Worm (Caenorhabditis elegans): Measurements from ENCODE around the gene prp-38.

DNA sequence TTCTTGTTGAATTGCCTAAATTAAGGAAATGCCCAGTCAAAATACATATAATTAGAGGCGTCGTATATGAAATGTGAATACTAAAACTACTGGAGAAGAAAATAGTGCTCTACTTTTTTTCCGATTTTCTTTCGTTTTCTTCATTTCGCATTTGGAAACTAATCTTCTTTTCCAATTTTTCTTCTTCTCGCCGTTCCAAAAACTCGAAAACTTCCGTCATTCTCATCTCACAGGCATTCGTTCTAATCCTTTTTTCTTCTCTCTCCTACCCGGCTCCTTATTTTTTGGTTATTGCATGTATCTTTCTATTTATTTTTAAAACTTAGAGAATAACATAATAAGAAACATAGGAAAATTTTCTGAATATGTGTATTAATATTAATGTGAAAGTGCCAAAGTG lies 27.0 kb upstream of the prp-38 start:
- TF ChIP-seq ama-1 (optimal IDR thresholded peaks at IDR 0.05) (no peak), tbx-11 (GFP tag; IDR thresholded peaks at IDR 0.05) (no peak), ceh-13 (GFP tag; optimal IDR thresholded peaks at IDR 0.05) (no peak), ets-7 (tag; optimal IDR thresholded peaks at IDR 0.05) (no peak), flt-1 (GFP tag; IDR thresholded peaks at IDR 0.05) (no peak), aly-1 (tag; optimal IDR thresholded peaks at IDR 0.05) (no peak), B0310.2 (tag; optimal IDR thresholded peaks at IDR 0.05) (no peak), scrt-1 (GFP tag; IDR thresholded peaks at IDR 0.05) (no peak), tra-4 (tag; optimal IDR thresholded peaks at IDR 0.05) (no peak), pes-1 (GFP tag; IDR thresholded peaks at IDR 0.05) (no peak), ceh-36 (tag; optimal IDR thresholded peaks at IDR 0.05) (no peak)
